8 worm cellular contexts compared by ENCODE assay signal in genomic region chrIII:13275784-13276183, ce11.
TF ChIP-seq lines count a peak whose summit lies in the region.

No protein-coding gene starts in this region.

TF ChIP-seq in whole organism, L1 larva, 84 proteins besides CTCF, POLR2A, EP300 and RAD21 (continues in another document):
- peak; percentile 2 for TF ChIP-seq C16A3.4 (tag; optimal IDR thresholded peaks at IDR 0.05; lab: Kevin White, UChicago)
- TF ChIP-seq unc-86 (tag; optimal IDR thresholded peaks at IDR 0.05; lab: Kevin White, UChicago), result peak; percentile 90
- TF ChIP-seq sup-37 (GFP tag; optimal IDR thresholded peaks at IDR 0.05; lab: Kevin White, UChicago), result no peak
- TF ChIP-seq nhr-19 (GFP tag; conservative IDR thresholded peaks at IDR 0.05; lab: Robert Waterston, UW), result peak; percentile 48
- peak in 1 of 2 experiments; percentile 74 for TF ChIP-seq lin-35 (GFP tag; optimal IDR thresholded peaks at IDR 0.05; lab: Kevin White, UChicago)
- TF ChIP-seq zip-4 (GFP tag; optimal IDR thresholded peaks at IDR 0.05; lab: Kevin White, UChicago), result no peak
- TF ChIP-seq lir-3 (tag; optimal IDR thresholded peaks at IDR 0.05; lab: Kevin White, UChicago; ENCODE audit: poor library complexity), result peak; percentile 24
- no peak for TF ChIP-seq lin-15B (tag; optimal IDR thresholded peaks at IDR 0.05; lab: Kevin White, UChicago)
- TF ChIP-seq lin-13 (GFP tag; optimal IDR thresholded peaks at IDR 0.05; lab: Kevin White, UChicago), result peak; percentile 66
- peak; percentile 16 for TF ChIP-seq nhr-76 (tag; optimal IDR thresholded peaks at IDR 0.05; lab: Kevin White, UChicago)
- peak; percentile 57 for TF ChIP-seq pax-3 (tag; optimal IDR thresholded peaks at IDR 0.05; lab: Kevin White, UChicago)

TF ChIP-seq in whole organism, L2 larva, 48 proteins besides CTCF, POLR2A, EP300 and RAD21 (continues in another document):
- peak; percentile 42 for TF ChIP-seq lin-13 (GFP tag; optimal IDR thresholded peaks at IDR 0.05; lab: Kevin White, UChicago)
- TF ChIP-seq elt-1 (tag; optimal IDR thresholded peaks at IDR 0.05; lab: Kevin White, UChicago), result no peak
- no peak for TF ChIP-seq nhr-12 (tag; optimal IDR thresholded peaks at IDR 0.05; lab: Kevin White, UChicago)
- TF ChIP-seq gmeb-1 (tag; optimal IDR thresholded peaks at IDR 0.05; lab: Kevin White, UChicago), result no peak
- peak; percentile 63 to 67 for TF ChIP-seq mdl-1 (tag; optimal IDR thresholded peaks at IDR 0.05; lab: Kevin White, UChicago)
- peak; percentile 53 for TF ChIP-seq nhr-6 (tag; optimal IDR thresholded peaks at IDR 0.05; lab: Kevin White, UChicago)
- peak; percentile 35 for TF ChIP-seq snpc-4 (tag; optimal IDR thresholded peaks at IDR 0.05; lab: Kevin White, UChicago)
- TF ChIP-seq zag-1 (tag; optimal IDR thresholded peaks at IDR 0.05; lab: Kevin White, UChicago), result peak; percentile 86
- no peak for TF ChIP-seq alr-1 (tag; optimal IDR thresholded peaks at IDR 0.05; lab: Kevin White, UChicago)
- TF ChIP-seq unc-39 (tag; optimal IDR thresholded peaks at IDR 0.05; lab: Kevin White, UChicago), result no peak
- peak; percentile 9 for TF ChIP-seq nhr-21 (tag; optimal IDR thresholded peaks at IDR 0.05; lab: Kevin White, UChicago)
- TF ChIP-seq nhr-129 (tag; optimal IDR thresholded peaks at IDR 0.05; lab: Kevin White, UChicago), result peak; percentile 84

TF ChIP-seq in whole organism, L3 larva, 47 proteins besides CTCF, POLR2A, EP300 and RAD21 (continues in another document):
- no peak for TF ChIP-seq nhr-237 (tag; optimal IDR thresholded peaks at IDR 0.05; lab: Kevin White, UChicago)
- peak; percentile 58 for TF ChIP-seq lsy-12 (tag; optimal IDR thresholded peaks at IDR 0.05; lab: Kevin White, UChicago)
- TF ChIP-seq snpc-4 (tag; optimal IDR thresholded peaks at IDR 0.05; lab: Kevin White, UChicago), result peak; percentile 43
- no peak for TF ChIP-seq daf-12 (tag; optimal IDR thresholded peaks at IDR 0.05; lab: Kevin White, UChicago)
- peak; percentile 74 for TF ChIP-seq nfya-1 (tag; optimal IDR thresholded peaks at IDR 0.05; lab: Kevin White, UChicago; ENCODE audit: insufficient read depth)
- no peak for TF ChIP-seq ceh-82 (tag; optimal IDR thresholded peaks at IDR 0.05; lab: Kevin White, UChicago)
- TF ChIP-seq nhr-77 (tag; optimal IDR thresholded peaks at IDR 0.05; lab: Kevin White, UChicago), result no peak
- no peak for TF ChIP-seq ceh-16 (tag; optimal IDR thresholded peaks at IDR 0.05; lab: Kevin White, UChicago)
- TF ChIP-seq tbx-2 (tag; optimal IDR thresholded peaks at IDR 0.05; lab: Kevin White, UChicago), result peak; percentile 58
- TF ChIP-seq jun-1 (tag; optimal IDR thresholded peaks at IDR 0.05; lab: Kevin White, UChicago), result peak; percentile 37
- no peak for TF ChIP-seq egl-5 (tag; optimal IDR thresholded peaks at IDR 0.05; lab: Kevin White, UChicago)
- TF ChIP-seq R02D3.7 (tag; optimal IDR thresholded peaks at IDR 0.05; lab: Kevin White, UChicago), result peak; percentile 32

TF ChIP-seq in whole organism, L4 larva, 104 proteins besides CTCF, POLR2A, EP300 and RAD21 (continues in another document):
- TF ChIP-seq hlh-30 (tag; optimal IDR thresholded peaks at IDR 0.05; lab: Kevin White, UChicago; ENCODE audit: insufficient read depth) (peak; percentile 85), nhr-28 (tag; optimal IDR thresholded peaks at IDR 0.05; lab: Kevin White, UChicago) (peak; percentile 15), fkh-10 (GFP tag; optimal IDR thresholded peaks at IDR 0.05; lab: Kevin White, UChicago) (peak; percentile 41), pqm-1 (tag; optimal IDR thresholded peaks at IDR 0.05; lab: Kevin White, UChicago) (no peak), ceh-32 (tag; optimal IDR thresholded peaks at IDR 0.05; lab: Kevin White, UChicago; ENCODE audit: poor library complexity) (no peak), nhr-48 (tag; optimal IDR thresholded peaks at IDR 0.05; lab: Kevin White, UChicago) (no peak), hmg-1.1 (GFP tag; IDR thresholded peaks at IDR 0.05; lab: Robert Waterston, UW) (peak; percentile 72), unc-130 (GFP tag; optimal IDR thresholded peaks at IDR 0.05; lab: Kevin White, UChicago) (no peak), madf-5 (GFP tag; IDR thresholded peaks at IDR 0.05; lab: Robert Waterston, UW) (no peak), zag-1 (tag; optimal IDR thresholded peaks at IDR 0.05; lab: Kevin White, UChicago) (peak; percentile 56), tra-1 (GFP tag; IDR thresholded peaks at IDR 0.05; lab: Robert Waterston, UW) (no peak), set-16 (GFP tag; IDR thresholded peaks at IDR 0.05; lab: Robert Waterston, UW) (peak; percentile 80)

TF ChIP-seq in whole organism, early embryonic, 17 proteins besides CTCF, POLR2A, EP300 and RAD21:
- TF ChIP-seq pes-1 (GFP tag; IDR thresholded peaks at IDR 0.05; lab: Robert Waterston, UW) (no peak), B0310.2 (tag; optimal IDR thresholded peaks at IDR 0.05; lab: Kevin White, UChicago) (no peak), hmg-4 (GFP tag; optimal IDR thresholded peaks at IDR 0.05; lab: Kevin White, UChicago) (peak; percentile 42), flt-1 (GFP tag; IDR thresholded peaks at IDR 0.05; lab: Robert Waterston, UW) (no peak), F13C5.2 (tag; optimal IDR thresholded peaks at IDR 0.05; lab: Kevin White, UChicago) (no peak), tbx-11 (GFP tag; IDR thresholded peaks at IDR 0.05; lab: Robert Waterston, UW) (no peak), tra-4 (tag; optimal IDR thresholded peaks at IDR 0.05; lab: Kevin White, UChicago) (no peak)

TF ChIP-seq in whole organism, late embryonic, 69 proteins besides CTCF, POLR2A, EP300 and RAD21 (continues in another document):
- TF ChIP-seq ref-2 (tag; optimal IDR thresholded peaks at IDR 0.05; lab: Kevin White, UChicago), result peak; percentile 16
- TF ChIP-seq sox-2 (GFP tag; IDR thresholded peaks at IDR 0.05; lab: Robert Waterston, UW), result no peak
- TF ChIP-seq nhr-11 (tag; optimal IDR thresholded peaks at IDR 0.05; lab: Kevin White, UChicago), result no peak
- no peak for TF ChIP-seq eyg-1 (tag; optimal IDR thresholded peaks at IDR 0.05; lab: Kevin White, UChicago)
- no peak for TF ChIP-seq pqm-1 (tag; optimal IDR thresholded peaks at IDR 0.05; lab: Kevin White, UChicago)
- no peak for TF ChIP-seq zip-5 (tag; optimal IDR thresholded peaks at IDR 0.05; lab: Kevin White, UChicago)
- peak; percentile 84 for TF ChIP-seq ceh-31 (tag; optimal IDR thresholded peaks at IDR 0.05; lab: Kevin White, UChicago)
- TF ChIP-seq tbx-2 (tag; optimal IDR thresholded peaks at IDR 0.05; lab: Kevin White, UChicago), result peak; percentile 76
- peak; percentile 3 for TF ChIP-seq sdc-2 (tag; optimal IDR thresholded peaks at IDR 0.05; lab: Kevin White, UChicago)
- TF ChIP-seq elt-2 (tag; optimal IDR thresholded peaks at IDR 0.05; lab: Kevin White, UChicago), result no peak
- no peak for TF ChIP-seq ceh-22 (tag; optimal IDR thresholded peaks at IDR 0.05; lab: Kevin White, UChicago)
- TF ChIP-seq npax-4 (tag; optimal IDR thresholded peaks at IDR 0.05; lab: Kevin White, UChicago), result no peak
- TF ChIP-seq hlh-15 (tag; optimal IDR thresholded peaks at IDR 0.05; lab: Kevin White, UChicago), result no peak
- TF ChIP-seq ceh-18 (tag; optimal IDR thresholded peaks at IDR 0.05; lab: Kevin White, UChicago), result peak; percentile 59
- peak; percentile 78 for TF ChIP-seq unc-42 (tag; optimal IDR thresholded peaks at IDR 0.05; lab: Kevin White, UChicago)

TF ChIP-seq in whole organism, mixed stage, embryonic, 35 proteins besides CTCF, POLR2A, EP300 and RAD21:
- no peak for TF ChIP-seq mab-5 (tag; optimal IDR thresholded peaks at IDR 0.05; lab: Kevin White, UChicago)
- peak; percentile 59 for TF ChIP-seq cnd-1 (tag; optimal IDR thresholded peaks at IDR 0.05; lab: Kevin White, UChicago)
- no peak for TF ChIP-seq flh-1 (GFP tag; optimal IDR thresholded peaks at IDR 0.05; lab: Kevin White, UChicago)
- peak; percentile 12 for TF ChIP-seq ham-2 (GFP tag; optimal IDR thresholded peaks at IDR 0.05; lab: Kevin White, UChicago)
- TF ChIP-seq lsy-2 (tag; optimal IDR thresholded peaks at IDR 0.05; lab: Kevin White, UChicago), result peak; percentile 1
- no peak for TF ChIP-seq ztf-11 (tag; optimal IDR thresholded peaks at IDR 0.05; lab: Kevin White, UChicago)
- TF ChIP-seq lin-32 (GFP tag; optimal IDR thresholded peaks at IDR 0.05; lab: Kevin White, UChicago), result peak; percentile 38
- no peak for TF ChIP-seq snpc-4 (tag; optimal IDR thresholded peaks at IDR 0.05; lab: Kevin White, UChicago)
- peak; percentile 55 for TF ChIP-seq ces-1 (GFP tag; optimal IDR thresholded peaks at IDR 0.05; lab: Kevin White, UChicago)
- peak; percentile 37 for TF ChIP-seq unc-120 (tag; optimal IDR thresholded peaks at IDR 0.05; lab: Kevin White, UChicago; ENCODE audit: poor library complexity, severe bottlenecking)
- peak; percentile 22 for TF ChIP-seq pha-4 (tag; optimal IDR thresholded peaks at IDR 0.05; lab: Kevin White, UChicago)
- peak; percentile 48 for TF ChIP-seq mls-2 (tag; optimal IDR thresholded peaks at IDR 0.05; lab: Kevin White, UChicago)
- peak; percentile 64 for TF ChIP-seq sptf-1 (tag; optimal IDR thresholded peaks at IDR 0.05; lab: Kevin White, UChicago)
- TF ChIP-seq drap-1 (GFP tag; optimal IDR thresholded peaks at IDR 0.05; lab: Kevin White, UChicago), result peak; percentile 28
- TF ChIP-seq blmp-1 (tag; optimal IDR thresholded peaks at IDR 0.05; lab: Kevin White, UChicago), result no peak

TF ChIP-seq in whole organism, young adult, 124 proteins besides CTCF, POLR2A, EP300 and RAD21 (continues in another document):
- no peak for TF ChIP-seq ccch-3 (GFP tag; optimal IDR thresholded peaks at IDR 0.05; lab: Kevin White, UChicago)
- no peak for TF ChIP-seq hlh-12 (tag; optimal IDR thresholded peaks at IDR 0.05; lab: Kevin White, UChicago)
- no peak for TF ChIP-seq xnd-1 (tag; optimal IDR thresholded peaks at IDR 0.05; lab: Kevin White, UChicago)
- TF ChIP-seq F22D6.2 (tag; optimal IDR thresholded peaks at IDR 0.05; lab: Kevin White, UChicago), result no peak
- TF ChIP-seq ceh-100 (GFP tag; IDR thresholded peaks at IDR 0.05; lab: Robert Waterston, UW), result 0 out of 2 replicates have a peak, but pooled peaks have one; percentile 9
- no peak for TF ChIP-seq ets-4 (GFP tag; optimal IDR thresholded peaks at IDR 0.05; lab: Kevin White, UChicago)
- no peak for TF ChIP-seq gei-17 (GFP tag; optimal IDR thresholded peaks at IDR 0.05; lab: Kevin White, UChicago)
- TF ChIP-seq tlf-1 (GFP tag; optimal IDR thresholded peaks at IDR 0.05; lab: Kevin White, UChicago), result no peak
- TF ChIP-seq ztf-25 (GFP tag; IDR thresholded peaks at IDR 0.05; lab: Robert Waterston, UW), result no peak
- no peak for TF ChIP-seq madf-8 (GFP tag; conservative IDR thresholded peaks at IDR 0.05; lab: Robert Waterston, UW)
- TF ChIP-seq cebp-1 (GFP tag; IDR thresholded peaks at IDR 0.05; lab: Robert Waterston, UW), result no peak
- TF ChIP-seq cebp-1 (tag; optimal IDR thresholded peaks at IDR 0.05; lab: Kevin White, UChicago), result peak; percentile 70
- no peak for TF ChIP-seq mel-28 (tag; optimal IDR thresholded peaks at IDR 0.05; lab: Kevin White, UChicago; ENCODE audit: borderline replicate concordance)
- TF ChIP-seq nhr-90 (tag; optimal IDR thresholded peaks at IDR 0.05; lab: Kevin White, UChicago), result no peak
- peak; percentile 37 for TF ChIP-seq nhr-80 (tag; optimal IDR thresholded peaks at IDR 0.05; lab: Kevin White, UChicago)
- TF ChIP-seq B0019.2 (GFP tag; conservative IDR thresholded peaks at IDR 0.05; lab: Robert Waterston, UW), result no peak
- TF ChIP-seq tbx-9 (tag; optimal IDR thresholded peaks at IDR 0.05; lab: Kevin White, UChicago; ENCODE audit: borderline replicate concordance), result no peak
- TF ChIP-seq F49E8.2 (tag; optimal IDR thresholded peaks at IDR 0.05; lab: Kevin White, UChicago; ENCODE audit: insufficient read depth), result no peak
